Worm (Caenorhabditis elegans): ENCODE results near the gene C01G10.6.
A peak's percentile ranks its signal among the peaks of the same experiment; 100 is the strongest.

C01G10.6 gene

DNA sequence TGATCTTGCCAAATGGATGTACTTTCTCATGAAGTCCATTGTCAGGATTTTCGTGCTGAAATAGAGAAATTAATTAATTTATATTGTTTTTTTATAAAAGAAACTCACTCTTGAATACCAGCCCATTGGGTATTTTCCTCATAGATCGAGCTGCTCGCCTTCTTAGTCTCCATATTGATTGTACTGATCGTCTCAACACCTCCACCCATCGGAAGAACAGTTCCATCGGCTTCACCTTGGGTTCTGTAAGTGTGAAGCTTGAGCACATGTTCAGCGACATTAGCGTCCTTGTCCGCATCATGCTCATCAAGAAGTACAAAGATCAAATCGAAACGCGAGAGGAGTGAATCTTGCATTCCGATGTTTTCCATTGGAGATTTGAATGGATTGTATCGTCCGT is 29.7 kb upstream of the C01G10.6 start:
- no peak for TF ChIP-seq cebp-1 (GFP tag; IDR thresholded peaks at IDR 0.05)
- TF ChIP-seq cebp-1 (tag; optimal IDR thresholded peaks at IDR 0.05): no peak
- no peak for TF ChIP-seq Y53F4B.3 (GFP tag; IDR thresholded peaks at IDR 0.05)
- no peak for TF ChIP-seq dpff-1 (tag; optimal IDR thresholded peaks at IDR 0.05)
- TF ChIP-seq F10E7.11 (tag; optimal IDR thresholded peaks at IDR 0.05): no peak

DNA sequence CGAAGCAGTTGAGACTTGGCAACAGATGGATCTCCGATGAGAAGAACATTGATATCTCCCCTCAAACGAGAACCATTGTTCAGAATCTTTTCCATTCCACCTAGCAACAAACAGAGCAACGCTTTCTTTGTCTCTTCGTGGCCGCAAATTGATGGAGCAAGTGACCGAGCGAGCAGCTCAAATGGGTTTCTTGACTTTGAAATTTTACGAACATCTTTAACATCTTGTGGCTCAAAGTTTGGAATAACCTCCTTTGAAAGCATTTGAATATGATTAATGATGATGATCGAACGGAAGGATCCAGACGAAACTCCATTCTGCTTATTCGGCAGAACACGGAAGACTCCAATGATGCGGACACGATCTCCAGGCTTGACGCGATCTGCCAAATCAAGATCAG is 29.0 kb upstream of the C01G10.6 start:
- TF ChIP-seq mcd-1 (GFP tag; IDR thresholded peaks at IDR 0.05) (no peak), atf-7 (tag; optimal IDR thresholded peaks at IDR 0.05) (no peak), F55B11.4 (tag; optimal IDR thresholded peaks at IDR 0.05; ENCODE audit: borderline replicate concordance, insufficient read depth) (no peak), zim-3 (tag; optimal IDR thresholded peaks at IDR 0.05) (no peak), F57C9.4 (tag; optimal IDR thresholded peaks at IDR 0.05) (no peak), nhr-27 (tag; optimal IDR thresholded peaks at IDR 0.05) (no peak), Y67H2A.10 (GFP tag; conservative IDR thresholded peaks at IDR 0.05) (no peak), B0336.3 (GFP tag; IDR thresholded peaks at IDR 0.05) (no peak), madf-6 (GFP tag; IDR thresholded peaks at IDR 0.05) (no peak), efl-1 (GFP tag; optimal IDR thresholded peaks at IDR 0.05) (no peak), gei-17 (GFP tag; optimal IDR thresholded peaks at IDR 0.05) (no peak), tlf-1 (GFP tag; optimal IDR thresholded peaks at IDR 0.05) (no peak), F33H1.4 (GFP tag; IDR thresholded peaks at IDR 0.05) (no peak), ztf-22 (GFP tag; optimal IDR thresholded peaks at IDR 0.05) (no peak), pbrm-1 (GFP tag; IDR thresholded peaks at IDR 0.05) (no peak), dpl-1 (GFP tag; optimal IDR thresholded peaks at IDR 0.05) (no peak), dox-1 (GFP tag; IDR thresholded peaks at IDR 0.05) (no peak; the same call in 1 of the 2 replicates), C06A6.2 (GFP tag; conservative IDR thresholded peaks at IDR 0.05) (no peak)

DNA sequence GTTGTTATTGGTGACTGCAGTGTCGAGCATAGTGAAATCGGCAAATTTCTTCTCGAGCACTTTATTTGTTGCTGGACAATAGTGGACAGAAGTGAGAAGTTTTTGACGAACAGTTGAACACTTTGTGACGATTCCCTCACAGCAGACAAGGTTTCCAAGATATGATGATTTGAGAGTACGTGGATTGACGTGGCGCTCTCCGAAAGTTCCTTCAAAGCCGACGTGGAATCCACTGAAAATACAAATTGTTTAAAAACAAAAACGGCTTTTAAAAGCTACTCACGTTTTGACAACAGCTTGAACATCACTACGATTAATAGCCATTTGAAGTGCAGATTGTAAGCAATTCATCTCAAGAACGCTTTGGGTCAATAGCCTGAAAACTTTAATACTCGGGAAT is 28.5 kb upstream of the C01G10.6 start:
- no peak for TF ChIP-seq F57C9.4 (tag; optimal IDR thresholded peaks at IDR 0.05)
- TF ChIP-seq lin-26 (GFP tag; IDR thresholded peaks at IDR 0.05): peak; percentile 60; the same call in 1 of the 2 replicates

DNA sequence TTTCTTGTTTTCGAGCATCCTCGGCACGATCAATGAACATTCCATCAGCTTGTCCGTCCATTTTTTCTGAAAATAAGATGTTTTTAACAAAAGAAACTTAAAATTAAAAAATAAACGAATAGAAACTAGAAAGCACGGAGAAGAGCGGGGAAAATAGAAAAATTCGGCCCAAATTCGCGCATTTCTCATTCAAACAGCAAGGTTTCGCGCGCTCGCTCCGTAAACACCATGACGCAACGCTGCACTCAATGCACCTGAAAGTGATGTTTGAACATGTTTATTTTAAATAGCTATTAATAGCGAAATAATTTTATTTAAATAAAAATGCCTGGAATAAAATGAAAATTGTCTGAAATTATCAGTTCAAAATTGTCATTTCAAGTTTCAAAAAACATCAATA is 27.9 kb upstream of the C01G10.6 start, which contains the start of the genes mcm-3 and C25D7.15:
mcm-3 (minus strand) TSS at position 66 of the 400 bp plus-strand sequence.
C25D7.15 (plus strand) TSS at position 275 of the 400 bp plus-strand sequence.
- TF ChIP-seq lin-40 (tag; optimal IDR thresholded peaks at IDR 0.05) (no peak), madf-8 (GFP tag; conservative IDR thresholded peaks at IDR 0.05) (peak; percentile 90), Y67H2A.10 (GFP tag; conservative IDR thresholded peaks at IDR 0.05) (no peak), snpc-4 (GFP tag; optimal IDR thresholded peaks at IDR 0.05) (no peak), snpc-4 (tag; optimal IDR thresholded peaks at IDR 0.05) (peak in 1 of 4 experiments; percentile 42), F57C9.4 (tag; optimal IDR thresholded peaks at IDR 0.05) (no peak), let-607 (tag; optimal IDR thresholded peaks at IDR 0.05) (no peak), C17E4.6 (GFP tag; IDR thresholded peaks at IDR 0.05) (no peak), lin-54 (GFP tag; optimal IDR thresholded peaks at IDR 0.05) (peak; percentile 80), ccch-3 (GFP tag; optimal IDR thresholded peaks at IDR 0.05) (no peak), Y53G8AR.9 (GFP tag; conservative IDR thresholded peaks at IDR 0.05) (no peak), ceh-91 (GFP tag; IDR thresholded peaks at IDR 0.05) (peak; percentile 89), F37B4.10 (GFP tag; IDR thresholded peaks at IDR 0.05) (no peak), hmg-20 (GFP tag; IDR thresholded peaks at IDR 0.05) (no peak), lsl-1 (GFP tag; optimal IDR thresholded peaks at IDR 0.05) (peak; percentile 78), repo-1 (tag; optimal IDR thresholded peaks at IDR 0.05) (no peak), ztf-28 (GFP tag; IDR thresholded peaks at IDR 0.05) (no peak), ztf-6 (GFP tag; IDR thresholded peaks at IDR 0.05) (no peak), unc-62 (GFP tag; optimal IDR thresholded peaks at IDR 0.05) (no peak), Y95B8A.8 (GFP tag; IDR thresholded peaks at IDR 0.05) (peak; percentile 61; the same call in 1 of the 2 replicates), C06A6.2 (GFP tag; conservative IDR thresholded peaks at IDR 0.05) (no peak), ama-1 (optimal IDR thresholded peaks at IDR 0.05) (no peak), ama-1 (GFP tag; optimal IDR thresholded peaks at IDR 0.05) (no peak), somi-1 (GFP tag; optimal IDR thresholded peaks at IDR 0.05) (no peak), sdz-38 (tag; optimal IDR thresholded peaks at IDR 0.05) (no peak), atf-7 (tag; optimal IDR thresholded peaks at IDR 0.05) (no peak)

Data from whole organism, young adult.